Fruit fly (Drosophila melanogaster) whole organism, prepupa: ENCODE measurements around the gene Nph.
A peak's percentile ranks its signal among the peaks of the same experiment; 100 is the strongest.

ENCODE experiments used
- CG10631 ChIP-seq: fragments of 200-800 bp; sonication (Bioruptor generic); optimal IDR thresholded peaks from 2 replicates; lab custom pipeline; 2016; ENCODE audit warnings: missing biosample characterization, missing genetic modification characterization
- CG11762 ChIP-seq: fragments of 200-800 bp; sonication (Bioruptor generic); optimal IDR thresholded peaks from 3 replicates; lab custom pipeline; 2016; ENCODE audit warnings: missing biosample characterization, missing genetic modification characterization; ENCODE audit not compliant: insufficient read depth
- CG11902 ChIP-seq: fragments of 200-800 bp; sonication (Bioruptor generic); optimal IDR thresholded peaks from 3 replicates; lab custom pipeline; 2016; ENCODE audit warnings: missing biosample characterization, missing genetic modification characterization
- CG15336 ChIP-seq: fragments of 200-800 bp; sonication (Bioruptor generic); IDR thresholded peaks from 2 replicates; pipeline ENCODE4 v1.3.6; 2022; ENCODE audit warnings: missing biosample characterization, missing genetic modification characterization
- CG1621 ChIP-seq: fragments of 200-800 bp; sonication (Bioruptor generic); optimal IDR thresholded peaks from 3 replicates; lab custom pipeline; 2018; ENCODE audit warnings: missing biosample characterization, mild to moderate bottlenecking, missing genetic modification characterization
- CG16779 ChIP-seq: fragments of 200-800 bp; sonication (Bioruptor generic); optimal IDR thresholded peaks from 3 replicates; lab custom pipeline; 2017; ENCODE audit warnings: missing biosample characterization, mild to moderate bottlenecking, missing genetic modification characterization
- CG3032 ChIP-seq: fragments of 200-800 bp; optimal IDR thresholded peaks from 2 replicates; lab custom pipeline; 2019; ENCODE audit warnings: missing biosample characterization, mild to moderate bottlenecking, missing genetic modification characterization, moderate library complexity
- CG31627 ChIP-seq: fragments of 200-800 bp; sonication (Bioruptor generic); optimal IDR thresholded peaks from 3 replicates; lab custom pipeline; 2016; ENCODE audit warnings: missing biosample characterization, missing genetic modification characterization
- CG34406 ChIP-seq: fragments of 200-800 bp; sonication (Bioruptor generic); optimal IDR thresholded peaks from 3 replicates; lab custom pipeline; 2016; ENCODE audit warnings: missing biosample characterization, missing genetic modification characterization
- CG3919 ChIP-seq: fragments of 200-800 bp; sonication (Bioruptor generic); optimal IDR thresholded peaks from 3 replicates; lab custom pipeline; 2016; ENCODE audit warnings: missing biosample characterization, missing genetic modification characterization
- CG6163 ChIP-seq: fragments of 200-800 bp; sonication (Bioruptor generic); IDR thresholded peaks from 3 replicates; pipeline ENCODE4 v1.3.6; 2022; ENCODE audit warnings: missing biosample characterization, missing genetic modification characterization
- CG6276 ChIP-seq: fragments of 200-800 bp; sonication (Bioruptor generic); optimal IDR thresholded peaks from 2 replicates; lab custom pipeline; 2017; ENCODE audit warnings: missing biosample characterization, mild to moderate bottlenecking, missing genetic modification characterization
- CG6792 ChIP-seq: fragments of 200-800 bp; sonication (Bioruptor generic); optimal IDR thresholded peaks from 3 replicates; lab custom pipeline; 2016; ENCODE audit warnings: missing biosample characterization, missing genetic modification characterization
- CG6808 ChIP-seq: fragments of 200-800 bp; sonication (Bioruptor generic); optimal IDR thresholded peaks from 3 replicates; lab custom pipeline; 2017; ENCODE audit warnings: missing biosample characterization, missing genetic modification characterization, mild to moderate bottlenecking, moderate library complexity, missing genetic modification reagents
- CG6854 ChIP-seq: fragments of 200-800 bp; sonication (Bioruptor generic); optimal IDR thresholded peaks from 2 replicates; lab custom pipeline; 2017; ENCODE audit warnings: missing biosample characterization, mild to moderate bottlenecking, missing genetic modification characterization
- CG7368 ChIP-seq: fragments of 200-800 bp; sonication (Bioruptor generic); optimal IDR thresholded peaks from 3 replicates; lab custom pipeline; 2016; ENCODE audit warnings: missing biosample characterization, missing genetic modification characterization
- CG8632 ChIP-seq: fragments of 200-800 bp; sonication (Bioruptor generic); optimal IDR thresholded peaks from 3 replicates; lab custom pipeline; 2016; ENCODE audit warnings: missing biosample characterization, missing genetic modification characterization
- Eip75B ChIP-seq: fragments of 200-800 bp; sonication (Bioruptor generic); optimal IDR thresholded peaks from 3 replicates; lab custom pipeline; 2016; ENCODE audit warnings: missing biosample characterization, missing genetic modification characterization
- Eip78C ChIP-seq: fragments of 200-800 bp; sonication (Bioruptor generic); peaks from one replicate; lab custom pipeline; 2016; ENCODE audit warnings: missing biosample characterization, missing genetic modification characterization
- Eip93F ChIP-seq: fragments of 200-800 bp; sonication (Bioruptor generic); optimal IDR thresholded peaks from 2 replicates; lab custom pipeline; 2016; ENCODE audit warnings: missing biosample characterization, mild to moderate bottlenecking, missing genetic modification characterization
- Ets21C ChIP-seq: fragments of 200-800 bp; sonication (Bioruptor generic); optimal IDR thresholded peaks from 3 replicates; lab custom pipeline; 2016; ENCODE audit warnings: missing biosample characterization, missing genetic modification characterization
- Ets96B ChIP-seq: fragments of 200-800 bp; optimal IDR thresholded peaks from 2 replicates; lab custom pipeline; 2019; ENCODE audit warnings: missing biosample characterization, mild to moderate bottlenecking, missing genetic modification characterization, moderate library complexity
- Gug ChIP-seq: fragments of 200-800 bp; sonication (Bioruptor generic); IDR thresholded peaks from 2 replicates; pipeline ENCODE4 v1.3.6; 2022; ENCODE audit warnings: missing biosample characterization, missing genetic modification characterization
- Hr4 ChIP-seq: fragments of 200-800 bp; sonication (Bioruptor generic); optimal IDR thresholded peaks from 3 replicates; lab custom pipeline; 2016; ENCODE audit warnings: missing biosample characterization, missing genetic modification characterization
- Lpt ChIP-seq: fragments of 200-800 bp; sonication (Bioruptor generic); optimal IDR thresholded peaks from 3 replicates; lab custom pipeline; 2016; ENCODE audit warnings: missing biosample characterization, missing genetic modification characterization
- Met ChIP-seq: fragments of 200-800 bp; sonication (Bioruptor generic); optimal IDR thresholded peaks from 3 replicates; lab custom pipeline; 2016; ENCODE audit warnings: missing biosample characterization, missing genetic modification characterization
- OdsH ChIP-seq: fragments of 200-800 bp; sonication (Bioruptor generic); optimal IDR thresholded peaks from 3 replicates; lab custom pipeline; 2016; ENCODE audit warnings: missing biosample characterization, missing genetic modification characterization
- Smox ChIP-seq: fragments of 200-800 bp; sonication (Bioruptor generic); optimal IDR thresholded peaks from 3 replicates; lab custom pipeline; 2016; ENCODE audit warnings: missing biosample characterization, missing genetic modification characterization
- Sox14 ChIP-seq: fragments of 200-800 bp; sonication (Bioruptor generic); optimal IDR thresholded peaks from 3 replicates; lab custom pipeline; 2016; ENCODE audit warnings: missing biosample characterization, missing genetic modification characterization
- Sox15 ChIP-seq: fragments of 200-800 bp; sonication (Bioruptor generic); optimal IDR thresholded peaks from 3 replicates; lab custom pipeline; 2016; ENCODE audit warnings: missing biosample characterization, missing genetic modification characterization
- achi ChIP-seq: fragments of 200-800 bp; sonication (Bioruptor generic); optimal IDR thresholded peaks from 3 replicates; lab custom pipeline; 2016; ENCODE audit warnings: missing biosample characterization, missing genetic modification characterization
- acj6 ChIP-seq: fragments of 200-800 bp; sonication (Bioruptor generic); optimal IDR thresholded peaks from 3 replicates; lab custom pipeline; 2016; ENCODE audit warnings: missing biosample characterization, missing genetic modification characterization
- cyc ChIP-seq: fragments of 200-800 bp; sonication (Bioruptor generic); optimal IDR thresholded peaks from 3 replicates; lab custom pipeline; 2016; ENCODE audit warnings: missing biosample characterization, missing genetic modification characterization
- dsx ChIP-seq: fragments of 200-800 bp; optimal IDR thresholded peaks from 3 replicates; lab custom pipeline; 2019; ENCODE audit warnings: missing biosample characterization, mild to moderate bottlenecking, missing genetic modification characterization, moderate library complexity; ENCODE audit not compliant: poor library complexity, severe bottlenecking
- eg ChIP-seq: fragments of 200-800 bp; sonication (Bioruptor generic); IDR thresholded peaks from 3 replicates; pipeline ENCODE4 v1.3.6; 2022; ENCODE audit warnings: missing biosample characterization, missing genetic modification characterization
- esn ChIP-seq: fragments of 200-800 bp; sonication (Bioruptor generic); optimal IDR thresholded peaks from 2 replicates; lab custom pipeline; 2016; ENCODE audit warnings: missing biosample characterization, mild to moderate bottlenecking, missing genetic modification characterization, moderate library complexity
- fd59A ChIP-seq: fragments of 200-800 bp; sonication (Bioruptor generic); optimal IDR thresholded peaks from 2 replicates; lab custom pipeline; 2017; ENCODE audit warnings: missing biosample characterization, mild to moderate bottlenecking, missing genetic modification characterization, missing genetic modification reagents
- fkh ChIP-seq: fragments of 200-800 bp; sonication (Bioruptor generic); optimal IDR thresholded peaks from 3 replicates; lab custom pipeline; 2017; ENCODE audit warnings: missing biosample characterization, mild to moderate bottlenecking, missing genetic modification characterization, moderate library complexity
- lz ChIP-seq: fragments of 200-800 bp; sonication (Bioruptor generic); optimal IDR thresholded peaks from 3 replicates; lab custom pipeline; 2016; ENCODE audit warnings: missing biosample characterization, missing genetic modification characterization
- net ChIP-seq: fragments of 200-800 bp; sonication (Bioruptor generic); optimal IDR thresholded peaks from 3 replicates; lab custom pipeline; 2016; ENCODE audit warnings: missing biosample characterization, missing genetic modification characterization
- pdm3 ChIP-seq: fragments of 200-800 bp; sonication (Bioruptor generic); optimal IDR thresholded peaks from 3 replicates; lab custom pipeline; 2016; ENCODE audit warnings: missing biosample characterization, missing genetic modification characterization
- salr ChIP-seq, 2 experiments: fragments of 200-800 bp; sonication (Bioruptor generic); optimal IDR thresholded peaks; 3 replicates each; lab custom pipeline; 2016 to 2018; ENCODE audit warnings: missing biosample characterization in 2 of 2, missing genetic modification characterization in 2 of 2, mild to moderate bottlenecking in 1 of 2
- ss ChIP-seq, 2 experiments: fragments of 200-800 bp; sonication (Bioruptor generic); optimal IDR thresholded peaks; 2 replicates in 1 of 2; 3 replicates in 1 of 2; lab custom pipeline; 2017 to 2018; ENCODE audit warnings: mild to moderate bottlenecking in 2 of 2, missing biosample characterization in 2 of 2, missing genetic modification characterization in 2 of 2, moderate library complexity in 1 of 2
- topi ChIP-seq: fragments of 200-800 bp; sonication (Bioruptor generic); optimal IDR thresholded peaks from 3 replicates; lab custom pipeline; 2016; ENCODE audit warnings: missing biosample characterization, missing genetic modification characterization
- vri ChIP-seq: fragments of 200-800 bp; sonication (Bioruptor generic); optimal IDR thresholded peaks from 3 replicates; lab custom pipeline; 2016; ENCODE audit warnings: missing biosample characterization, mild to moderate bottlenecking, missing genetic modification characterization

Gene Nph

dm6 chr3R:30046029-30047001 is 41.7 kb upstream of the Nph start, which contains the start of the genes RpL32 and CG7943 (continued):
- no peak for TF ChIP-seq CG6276 (GFP tag; lab: Kevin White, UChicago)
- TF ChIP-seq CG3032, result peak; percentile 90
- TF ChIP-seq CG11762 (GFP tag; lab: Kevin White, UChicago), result peak; percentile 88
- TF ChIP-seq Met (GFP tag; lab: Kevin White, UChicago), result peak; percentile 95
- TF ChIP-seq Eip93F, result peak; percentile 91
- TF ChIP-seq salr (GFP tag; optimal IDR thresholded peaks at IDR 0.05; lab: Kevin White, UChicago), result peak; percentile 49 to 86
- peak; percentile 95 for TF ChIP-seq topi (GFP tag; lab: Kevin White, UChicago)
- TF ChIP-seq CG3919, result peak; percentile 94
- peak; percentile 78 for TF ChIP-seq fd59A (GFP tag; lab: Kevin White, UChicago)
- peak; percentile 94 for TF ChIP-seq Eip75B
- peak; percentile 82 for TF ChIP-seq fkh
- TF ChIP-seq dsx (GFP tag; lab: Kevin White, UChicago), result peak; percentile 71
- TF ChIP-seq Hr4, result peak; percentile 86
- TF ChIP-seq Sox15 (GFP tag; lab: Kevin White, UChicago), result peak; percentile 90
- TF ChIP-seq acj6 (GFP tag; lab: Kevin White, UChicago), result peak; percentile 91
- TF ChIP-seq cyc (GFP tag; lab: Kevin White, UChicago), result peak; percentile 97
- TF ChIP-seq achi (GFP tag; lab: Kevin White, UChicago), result peak; percentile 91
- peak; percentile 83 for TF ChIP-seq CG16779 (tag; lab: Kevin White, UChicago)
- TF ChIP-seq OdsH (GFP tag; lab: Kevin White, UChicago), result peak; percentile 92
- TF ChIP-seq net (GFP tag; lab: Kevin White, UChicago), result peak; percentile 89
- TF ChIP-seq CG11902 (GFP tag; lab: Kevin White, UChicago), result peak; percentile 93
- TF ChIP-seq CG1621 (tag; lab: Kevin White, UChicago), result peak; percentile 78
- peak; percentile 86 for TF ChIP-seq Ets96B (tag; lab: Kevin White, UChicago)

- TF ChIP-seq cyc (GFP tag; lab: Kevin White, UChicago) (peak; percentile 78), acj6 (GFP tag; lab: Kevin White, UChicago) (no peak), CG11902 (GFP tag; lab: Kevin White, UChicago) (no peak), vri (GFP tag; lab: Kevin White, UChicago) (no peak), fkh (peak; percentile 61), CG11762 (GFP tag; lab: Kevin White, UChicago) (peak; percentile 8), CG10631 (GFP tag; lab: Kevin White, UChicago) (no peak), CG6808 (GFP tag; lab: Kevin White, UChicago) (no peak), ss (GFP tag; optimal IDR thresholded peaks at IDR 0.05; lab: Kevin White, UChicago) (no peak), CG7368 (no peak), Gug (GFP tag; lab: Robert Waterston, UW) (peak; percentile 46), pdm3 (GFP tag; lab: Kevin White, UChicago) (no peak), Smox (GFP tag; lab: Kevin White, UChicago) (no peak), lz (GFP tag; lab: Kevin White, UChicago) (peak; percentile 79), CG15336 (GFP tag; lab: Robert Waterston, UW) (no peak), CG6854 (peak; percentile 57), CG3032 (peak; percentile 68), Lpt (GFP tag; lab: Kevin White, UChicago) (no peak), eg (GFP tag; lab: Robert Waterston, UW) (peak; percentile 41; the same call in 1 of the 3 replicates), CG8632 (GFP tag; lab: Kevin White, UChicago) (no peak), Ets96B (tag; lab: Kevin White, UChicago) (no peak), CG34406 (GFP tag; lab: Kevin White, UChicago) (peak; percentile 48), Sox15 (GFP tag; lab: Kevin White, UChicago) (peak; percentile 39), CG31627 (GFP tag; lab: Kevin White, UChicago) (peak; percentile 84), esn (peak; percentile 79), CG6163 (GFP tag; lab: Robert Waterston, UW) (peak; percentile 77), salr (GFP tag; optimal IDR thresholded peaks at IDR 0.05; lab: Kevin White, UChicago) (peak in 1 of 2 experiments; percentile 46), dsx (GFP tag; lab: Kevin White, UChicago) (peak; percentile 41), CG6792 (GFP tag; lab: Kevin White, UChicago) (peak; percentile 44), Ets21C (GFP tag; lab: Kevin White, UChicago) (no peak), Eip78C (GFP tag; lab: Kevin White, UChicago) (peak; percentile 21), Sox14 (GFP tag; lab: Kevin White, UChicago) (no peak), CG6276 (GFP tag; lab: Kevin White, UChicago) (no peak)
These were observed 38.6 kb upstream of the Nph start, which contains the start of gene Sry-delta for dm6 chr3R:30043139-30043744. TSS of gene Sry-delta (plus strand) at chr3R:30043341.
